Fruit fly (Drosophila melanogaster): ENCODE measurements around the gene mey.

dm6 chr3R:31457997-31458467 lies 41.0 kb upstream of the mey start:
- no peak for TF ChIP-seq psq (optimal IDR thresholded peaks at IDR 0.05)
- no peak for TF ChIP-seq usp (GFP tag; optimal IDR thresholded peaks at IDR 0.05)
- TF ChIP-seq CG8478 (optimal IDR thresholded peaks at IDR 0.05) = no peak
- TF ChIP-seq Dll (optimal IDR thresholded peaks at IDR 0.05) = no peak
- no peak for TF ChIP-seq EcR (GFP tag; optimal IDR thresholded peaks at IDR 0.05)
- TF ChIP-seq pan (optimal IDR thresholded peaks at IDR 0.05) = no peak
